Fruit fly (Drosophila melanogaster) S2 (cell line): ENCODE results near the gene GstZ2.

Experiments used
- CG8478 ChIP-seq: fragments of >200 bp; optimal IDR thresholded peaks from 2 replicates; lab custom pipeline; 2018
- CTCF ChIP-seq, 2 experiments: fragments of >200 bp; optimal IDR thresholded peaks; 2 replicates each; lab custom pipeline; 2018

DNA sequence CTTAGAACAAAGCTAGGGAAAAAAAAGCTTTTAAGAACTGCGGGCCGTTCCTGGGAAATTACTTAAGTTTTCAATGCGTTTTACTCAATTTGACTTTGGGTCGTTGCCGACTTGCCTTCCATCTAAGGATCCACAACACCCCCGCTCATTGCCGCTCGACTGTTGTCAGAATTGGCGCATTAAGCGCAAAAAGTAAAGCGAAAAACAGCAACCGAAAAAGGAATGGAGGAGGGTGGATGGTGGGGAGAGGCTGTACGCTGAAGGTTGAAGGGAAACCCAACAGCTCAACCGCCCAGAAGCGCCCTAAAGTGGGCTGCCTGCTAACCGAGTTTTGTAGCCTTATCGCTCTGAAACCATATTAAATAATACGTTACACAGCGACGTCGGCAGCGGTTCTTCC lies 27.1 kb upstream of the GstZ2 start:
- TF ChIP-seq CG8478 (no peak), CTCF (optimal IDR thresholded peaks at IDR 0.05; lab: Kevin White, UChicago) (no peak)
